Worm (Caenorhabditis elegans) whole organism, L1 larva: ENCODE measurements around the gene C42C1.9.
A peak's percentile ranks its signal among the peaks of the same experiment; 100 is the strongest.

Source experiments
- C34B4.2 ChIP-seq: sonication (generic microtip); optimal IDR thresholded peaks from 2 replicates; lab custom pipeline; 2017; ENCODE audit warnings: mild to moderate bottlenecking, missing genetic modification characterization, missing compliant biosample characterization
- F16B12.6 ChIP-seq: fragments of 150-350 bp; optimal IDR thresholded peaks from 2 replicates; lab custom pipeline; 2014; ENCODE audit warnings: missing biosample characterization, missing genetic modification characterization
- aha-1 ChIP-seq: fragments of 150-350 bp; optimal IDR thresholded peaks from 2 replicates; lab custom pipeline; 2014; ENCODE audit warnings: missing biosample characterization, missing genetic modification characterization
- alr-1 ChIP-seq: fragments of 200-800 bp; sonication (Bioruptor generic); optimal IDR thresholded peaks from 2 replicates; lab custom pipeline; 2018; ENCODE audit warnings: borderline replicate concordance, mild to moderate bottlenecking, missing genetic modification characterization, missing compliant biosample characterization
- aly-2 ChIP-seq: fragments of 150-350 bp; optimal IDR thresholded peaks from 2 replicates; lab custom pipeline; 2014; ENCODE audit warnings: missing biosample characterization, missing genetic modification characterization
- ceh-63 ChIP-seq: fragments of 200-800 bp; sonication (Bioruptor generic); optimal IDR thresholded peaks from 2 replicates; lab custom pipeline; 2018; ENCODE audit warnings: mild to moderate bottlenecking, missing genetic modification characterization, missing compliant biosample characterization
- ceh-82 ChIP-seq, 3 experiments: fragments of 150-350 bp in 1 of 3; sonication (generic microtip) in 2 of 3; optimal IDR thresholded peaks; 2 replicates each; lab custom pipeline; 2014 to 2017; ENCODE audit warnings: missing biosample characterization in 3 of 3, missing genetic modification characterization in 3 of 3
- dsc-1 ChIP-seq: sonication (generic microtip); optimal IDR thresholded peaks from 2 replicates; lab custom pipeline; 2016; ENCODE audit warnings: mild to moderate bottlenecking, missing genetic modification characterization, missing compliant biosample characterization
- efl-3 ChIP-seq: fragments of 200-800 bp; sonication (Bioruptor generic); optimal IDR thresholded peaks from 2 replicates; lab custom pipeline; 2018; ENCODE audit warnings: mild to moderate bottlenecking, missing genetic modification characterization, missing compliant biosample characterization
- egl-27 ChIP-seq, 2 experiments: fragments of 150-350 bp in 1 of 2; sonication (generic microtip); optimal IDR thresholded peaks; 3 replicates each; lab custom pipeline; 2017 to 2018; ENCODE audit warnings: missing biosample characterization in 2 of 2, missing genetic modification characterization in 2 of 2, missing genetic modification reagents in 2 of 2
- elt-2 ChIP-seq: sonication (generic microtip); optimal IDR thresholded peaks from 2 replicates; lab custom pipeline; 2016; ENCODE audit warnings: missing genetic modification characterization, mild to moderate bottlenecking, inconsistent platforms, missing compliant biosample characterization, missing genetic modification reagents
- elt-3 ChIP-seq, 6 experiments: fragments of 150-350 bp in 1 of 6; sonication (generic microtip); optimal IDR thresholded peaks; 2 replicates each; lab custom pipeline; 2017 to 2018; ENCODE audit warnings: missing biosample characterization in 6 of 6, missing genetic modification characterization in 6 of 6, inconsistent platforms in 1 of 6
- fkh-10 ChIP-seq: sonication (generic microtip); optimal IDR thresholded peaks from 2 replicates; lab custom pipeline; 2017; ENCODE audit warnings: missing biosample characterization, missing genetic modification reagents, missing genetic modification characterization
- fkh-8 ChIP-seq: sonication (generic microtip); optimal IDR thresholded peaks from 2 replicates; lab custom pipeline; 2016; ENCODE audit warnings: mild to moderate bottlenecking, missing genetic modification characterization, missing compliant biosample characterization
- hlh-17 ChIP-seq: fragments of 200-800 bp; sonication (Bioruptor generic); optimal IDR thresholded peaks from 2 replicates; lab custom pipeline; 2018; ENCODE audit warnings: missing genetic modification characterization, mild to moderate bottlenecking, missing compliant biosample characterization, moderate library complexity, borderline replicate concordance
- hpl-2 ChIP-seq: fragments of 150-350 bp; optimal IDR thresholded peaks from 2 replicates; lab custom pipeline; 2014; ENCODE audit warnings: missing biosample characterization, missing genetic modification reagents, missing genetic modification characterization
- irx-1 ChIP-seq: sonication (generic microtip); optimal IDR thresholded peaks from 2 replicates; lab custom pipeline; 2016; ENCODE audit warnings: missing genetic modification characterization, missing compliant biosample characterization
- isw-1 ChIP-seq: fragments of 200-800 bp; sonication (Bioruptor generic); IDR thresholded peaks from 2 replicates; pipeline ENCODE4 v1.3.6; 2022; ENCODE audit warnings: missing genetic modification characterization, missing compliant biosample characterization
- lin-13 ChIP-seq: fragments of 150-350 bp; optimal IDR thresholded peaks from 2 replicates; lab custom pipeline; 2014; ENCODE audit warnings: missing biosample characterization, missing genetic modification reagents, missing genetic modification characterization
- lin-14 ChIP-seq: fragments of 200-800 bp; sonication (Bioruptor generic); optimal IDR thresholded peaks from 2 replicates; lab custom pipeline; 2018; ENCODE audit warnings: mild to moderate bottlenecking, missing genetic modification characterization, moderate library complexity, missing compliant biosample characterization
- lin-35 ChIP-seq, 2 experiments: fragments of 150-350 bp; optimal IDR thresholded peaks; 2 replicates each; lab custom pipeline; 2014; ENCODE audit warnings: missing biosample characterization in 2 of 2, missing genetic modification characterization in 2 of 2, missing genetic modification reagents in 2 of 2
- lin-39 ChIP-seq: fragments of 150-350 bp; optimal IDR thresholded peaks from 2 replicates; lab custom pipeline; 2014; ENCODE audit warnings: missing biosample characterization, missing genetic modification reagents, missing genetic modification characterization
- lir-3 ChIP-seq: sonication (generic microtip); optimal IDR thresholded peaks from 2 replicates; lab custom pipeline; 2016; ENCODE audit warnings: mild to moderate bottlenecking, missing genetic modification characterization, moderate library complexity, missing compliant biosample characterization; ENCODE audit not compliant: poor library complexity
- lsy-2 ChIP-seq, 2 experiments: fragments of 150-350 bp; optimal IDR thresholded peaks; 2 replicates each; lab custom pipeline; 2014; ENCODE audit warnings: missing biosample characterization in 2 of 2, missing genetic modification characterization in 2 of 2
- mab-9 ChIP-seq: fragments of 200-800 bp; sonication (Bioruptor generic); IDR thresholded peaks from 2 replicates; pipeline ENCODE4 v1.3.6; 2022; ENCODE audit warnings: missing genetic modification reagents, missing genetic modification characterization, missing compliant biosample characterization
- mep-1 ChIP-seq: fragments of 150-350 bp; optimal IDR thresholded peaks from 2 replicates; lab custom pipeline; 2014; ENCODE audit warnings: missing biosample characterization, missing genetic modification characterization
- nhr-12 ChIP-seq: sonication (generic microtip); optimal IDR thresholded peaks from 2 replicates; lab custom pipeline; 2017; ENCODE audit warnings: missing biosample characterization, missing genetic modification characterization
- nhr-237 ChIP-seq: fragments of 150-350 bp; optimal IDR thresholded peaks from 2 replicates; lab custom pipeline; 2014; ENCODE audit warnings: missing biosample characterization, missing genetic modification characterization
- nhr-28 ChIP-seq: fragments of 150-350 bp; optimal IDR thresholded peaks from 2 replicates; lab custom pipeline; 2014; ENCODE audit warnings: missing biosample characterization, missing genetic modification characterization
- nhr-71 ChIP-seq: sonication (generic microtip); optimal IDR thresholded peaks from 2 replicates; lab custom pipeline; 2016; ENCODE audit warnings: mild to moderate bottlenecking, missing genetic modification characterization, moderate library complexity, missing compliant biosample characterization
- nhr-76 ChIP-seq: sonication (generic microtip); optimal IDR thresholded peaks from 2 replicates; lab custom pipeline; 2017; ENCODE audit warnings: missing biosample characterization, missing genetic modification characterization
- nhr-77 ChIP-seq: fragments of 150-350 bp; optimal IDR thresholded peaks from 2 replicates; lab custom pipeline; 2014; ENCODE audit warnings: missing biosample characterization, missing genetic modification characterization
- nhr-85 ChIP-seq: sonication (generic microtip); peaks from one replicate; lab custom pipeline; 2016; ENCODE audit warnings: missing genetic modification characterization, inconsistent platforms, missing compliant biosample characterization
- pax-3 ChIP-seq: fragments of 200-800 bp; sonication (Bioruptor generic); optimal IDR thresholded peaks from 2 replicates; lab custom pipeline; 2018; ENCODE audit warnings: mild to moderate bottlenecking, missing genetic modification characterization, moderate library complexity, missing compliant biosample characterization
- pqm-1 ChIP-seq: sonication (generic microtip); optimal IDR thresholded peaks from 3 replicates; lab custom pipeline; 2017; ENCODE audit warnings: missing biosample characterization, missing genetic modification characterization
- rnt-1 ChIP-seq: sonication (generic microtip); optimal IDR thresholded peaks from 2 replicates; lab custom pipeline; 2016; ENCODE audit warnings: mild to moderate bottlenecking, missing genetic modification characterization, moderate library complexity, missing compliant biosample characterization
- sox-4 ChIP-seq: sonication (generic microtip); optimal IDR thresholded peaks from 2 replicates; lab custom pipeline; 2016; ENCODE audit warnings: missing genetic modification characterization, missing compliant biosample characterization
- swsn-7 ChIP-seq: sonication (generic microtip); optimal IDR thresholded peaks from 2 replicates; lab custom pipeline; 2016; ENCODE audit warnings: missing genetic modification characterization, missing compliant biosample characterization
- tbx-2 ChIP-seq: sonication (generic microtip); optimal IDR thresholded peaks from 2 replicates; lab custom pipeline; 2016; ENCODE audit warnings: missing genetic modification characterization, missing compliant biosample characterization
- unc-130 ChIP-seq: fragments of 150-350 bp; optimal IDR thresholded peaks from 2 replicates; lab custom pipeline; 2017; ENCODE audit warnings: missing biosample characterization, missing genetic modification characterization, inconsistent platforms
- unc-62 ChIP-seq: fragments of 150-350 bp; optimal IDR thresholded peaks from 2 replicates; lab custom pipeline; 2014; ENCODE audit warnings: missing biosample characterization, missing genetic modification reagents, missing genetic modification characterization
- xbp-1 ChIP-seq: sonication (generic microtip); optimal IDR thresholded peaks from 2 replicates; lab custom pipeline; 2016; ENCODE audit warnings: missing genetic modification characterization, missing compliant biosample characterization
- zag-1 ChIP-seq: fragments of 150-350 bp; optimal IDR thresholded peaks from 2 replicates; lab custom pipeline; 2014; ENCODE audit warnings: missing biosample characterization, missing genetic modification characterization
- ztf-11 ChIP-seq, 2 experiments: sonication (generic microtip); optimal IDR thresholded peaks; 2 replicates each; lab custom pipeline; 2016 to 2017; ENCODE audit warnings: missing genetic modification characterization in 2 of 2, missing biosample characterization in 1 of 2, missing compliant biosample characterization in 1 of 2
- ztf-4 ChIP-seq: fragments of 150-350 bp; optimal IDR thresholded peaks from 2 replicates; lab custom pipeline; 2014; ENCODE audit warnings: missing biosample characterization, missing genetic modification characterization

C42C1.9 gene

ce11 chrIV:12268272-12269045 lies 20.8 kb upstream of the C42C1.9 start, which contains the start of the genes ppm-1.H and rpl-34 (continued):
- TF ChIP-seq pax-3 (tag; lab: Kevin White, UChicago) (no peak), isw-1 (GFP tag; lab: Robert Waterston, UW) (peak; percentile 38), fkh-10 (no peak), mep-1 (tag; lab: Kevin White, UChicago) (peak; percentile 73), ztf-11 (tag; optimal IDR thresholded peaks at IDR 0.05; lab: Kevin White, UChicago) (no peak), tbx-2 (tag; lab: Kevin White, UChicago) (peak; percentile 49), C34B4.2 (tag; lab: Kevin White, UChicago) (no peak), lir-3 (no peak), nhr-76 (tag; lab: Kevin White, UChicago) (no peak), aly-2 (tag; lab: Kevin White, UChicago) (no peak), nhr-28 (tag; lab: Kevin White, UChicago) (no peak), zag-1 (tag; lab: Kevin White, UChicago) (no peak), dsc-1 (peak; percentile 33), xbp-1 (tag; lab: Kevin White, UChicago) (peak; percentile 65), ztf-4 (tag; lab: Kevin White, UChicago) (no peak), pqm-1 (tag; lab: Kevin White, UChicago) (no peak), fkh-8 (peak; percentile 54), rnt-1 (tag; lab: Kevin White, UChicago) (peak; percentile 55), sox-4 (tag; lab: Kevin White, UChicago) (no peak), ceh-82 (tag; optimal IDR thresholded peaks at IDR 0.05; lab: Kevin White, UChicago) (peak in 2 of 3 experiments; percentile 27 to 84), nhr-85 (tag; lab: Kevin White, UChicago) (no peak), ceh-63 (GFP tag; lab: Kevin White, UChicago) (no peak), unc-130 (no peak), nhr-237 (tag; lab: Kevin White, UChicago) (no peak), unc-62 (no peak), nhr-71 (tag; lab: Kevin White, UChicago) (peak; percentile 63), hlh-17 (GFP tag; lab: Kevin White, UChicago) (no peak), efl-3 (no peak), lsy-2 (tag; optimal IDR thresholded peaks at IDR 0.05; lab: Kevin White, UChicago) (peak; percentile 96 to 98), hpl-2 (GFP tag; lab: Kevin White, UChicago) (no peak), egl-27 (tag; optimal IDR thresholded peaks at IDR 0.05; lab: Kevin White, UChicago) (no peak), F16B12.6 (tag; lab: Kevin White, UChicago) (peak; percentile 62), nhr-12 (tag; lab: Kevin White, UChicago) (no peak), lin-13 (peak; percentile 38), nhr-77 (tag; lab: Kevin White, UChicago) (peak; percentile 29), lin-39 (no peak), alr-1 (no peak), aha-1 (tag; lab: Kevin White, UChicago) (no peak), elt-2 (no peak), swsn-7 (tag; lab: Kevin White, UChicago) (peak; percentile 43), mab-9 (GFP tag; lab: Robert Waterston, UW) (no peak), lin-14 (GFP tag; lab: Kevin White, UChicago) (peak; percentile 71), irx-1 (tag; lab: Kevin White, UChicago) (no peak), lin-35 (GFP tag; optimal IDR thresholded peaks at IDR 0.05; lab: Kevin White, UChicago) (peak; percentile 70 to 81), elt-3 (tag; optimal IDR thresholded peaks at IDR 0.05; lab: Kevin White, UChicago) (no peak)
